Worm (Caenorhabditis elegans): ENCODE measurements around the gene sul-1.

The sul-1 gene

ce11 chrX:3297812-3298211 is 27.1 kb upstream of the sul-1 start:
- no peak for TF ChIP-seq ztf-4 (tag; optimal IDR thresholded peaks at IDR 0.05)
- peak; percentile 87 for TF ChIP-seq pqm-1 (tag; optimal IDR thresholded peaks at IDR 0.05)
- TF ChIP-seq elt-2 (tag; optimal IDR thresholded peaks at IDR 0.05): peak; percentile 88

- TF ChIP-seq sea-2 (GFP tag; optimal IDR thresholded peaks at IDR 0.05): no peak
- no peak for TF ChIP-seq egl-27 (tag; optimal IDR thresholded peaks at IDR 0.05)
- no peak for TF ChIP-seq elt-2 (tag; optimal IDR thresholded peaks at IDR 0.05)
- no peak for TF ChIP-seq fkh-2 (tag; optimal IDR thresholded peaks at IDR 0.05)
- TF ChIP-seq lin-15B (tag; optimal IDR thresholded peaks at IDR 0.05): no peak
- no peak for TF ChIP-seq ceh-82 (tag; optimal IDR thresholded peaks at IDR 0.05)
- TF ChIP-seq skn-1 (tag; optimal IDR thresholded peaks at IDR 0.05): no peak
- no peak for TF ChIP-seq lin-39 (tag; optimal IDR thresholded peaks at IDR 0.05)
- TF ChIP-seq daf-12 (tag; optimal IDR thresholded peaks at IDR 0.05): no peak
- TF ChIP-seq jun-1 (tag; optimal IDR thresholded peaks at IDR 0.05): no peak
- TF ChIP-seq eor-1 (tag; optimal IDR thresholded peaks at IDR 0.05): no peak
- no peak for TF ChIP-seq pqm-1 (tag; optimal IDR thresholded peaks at IDR 0.05)
- no peak for TF ChIP-seq R02D3.7 (tag; optimal IDR thresholded peaks at IDR 0.05)
- TF ChIP-seq fkh-10 (GFP tag; optimal IDR thresholded peaks at IDR 0.05): no peak
- no peak for TF ChIP-seq aly-2 (tag; optimal IDR thresholded peaks at IDR 0.05)
- TF ChIP-seq unc-62 (GFP tag; optimal IDR thresholded peaks at IDR 0.05): no peak
- no peak for TF ChIP-seq ceh-9 (tag; optimal IDR thresholded peaks at IDR 0.05)
- TF ChIP-seq nhr-76 (tag; optimal IDR thresholded peaks at IDR 0.05): no peak
- TF ChIP-seq tbx-2 (tag; optimal IDR thresholded peaks at IDR 0.05): no peak
Measured at ce11 chrX:3296182-3296581, 25.5 kb upstream of the sul-1 start, which contains the start of gene K09C4.2. Gene K09C4.2 (plus strand): TSS chrX:3296482.

ce11 chrX:3291948-3292347 is 21.2 kb upstream of the sul-1 start:
- no peak for TF ChIP-seq jun-1 (tag; optimal IDR thresholded peaks at IDR 0.05)
- TF ChIP-seq nhr-77 (tag; optimal IDR thresholded peaks at IDR 0.05): no peak
- no peak for TF ChIP-seq elt-3 (tag; optimal IDR thresholded peaks at IDR 0.05)
- TF ChIP-seq daf-12 (tag; optimal IDR thresholded peaks at IDR 0.05): no peak
- TF ChIP-seq tbx-2 (tag; optimal IDR thresholded peaks at IDR 0.05): no peak
- TF ChIP-seq elt-1 (tag; optimal IDR thresholded peaks at IDR 0.05): no peak
- TF ChIP-seq nfya-1 (tag; optimal IDR thresholded peaks at IDR 0.05; ENCODE audit: insufficient read depth): no peak
- TF ChIP-seq hmg-11 (tag; optimal IDR thresholded peaks at IDR 0.05): no peak
- no peak for TF ChIP-seq fkh-2 (tag; optimal IDR thresholded peaks at IDR 0.05)
- TF ChIP-seq sea-2 (GFP tag; optimal IDR thresholded peaks at IDR 0.05): no peak
- TF ChIP-seq nhr-25 (tag; optimal IDR thresholded peaks at IDR 0.05): no peak
- no peak for TF ChIP-seq aly-2 (tag; optimal IDR thresholded peaks at IDR 0.05)
- no peak for TF ChIP-seq lin-39 (tag; optimal IDR thresholded peaks at IDR 0.05)

ce11 chrX:3290147-3290546 is 19.4 kb upstream of the sul-1 start:
- no peak for TF ChIP-seq egl-5 (tag; optimal IDR thresholded peaks at IDR 0.05)
- peak; percentile 98 for TF ChIP-seq pqm-1 (tag; optimal IDR thresholded peaks at IDR 0.05)
- TF ChIP-seq mdl-1 (tag; optimal IDR thresholded peaks at IDR 0.05): no peak
- no peak for TF ChIP-seq nhr-43 (tag; optimal IDR thresholded peaks at IDR 0.05; ENCODE audit: poor library complexity, severe bottlenecking)
- no peak for TF ChIP-seq nhr-12 (tag; optimal IDR thresholded peaks at IDR 0.05)
- no peak for TF ChIP-seq unc-62 (GFP tag; optimal IDR thresholded peaks at IDR 0.05)
- no peak for TF ChIP-seq nhr-237 (tag; optimal IDR thresholded peaks at IDR 0.05)
- no peak for TF ChIP-seq sea-2 (GFP tag; optimal IDR thresholded peaks at IDR 0.05)
- TF ChIP-seq nhr-77 (tag; optimal IDR thresholded peaks at IDR 0.05): no peak
- TF ChIP-seq ztf-11 (tag; optimal IDR thresholded peaks at IDR 0.05): no peak
- no peak for TF ChIP-seq ceh-82 (tag; optimal IDR thresholded peaks at IDR 0.05)
- no peak for TF ChIP-seq nhr-28 (tag; optimal IDR thresholded peaks at IDR 0.05)
- TF ChIP-seq lin-15B (tag; optimal IDR thresholded peaks at IDR 0.05): no peak
- TF ChIP-seq elt-1 (tag; optimal IDR thresholded peaks at IDR 0.05): no peak
- no peak for TF ChIP-seq tbx-2 (tag; optimal IDR thresholded peaks at IDR 0.05)
- no peak for TF ChIP-seq mml-1 (tag; optimal IDR thresholded peaks at IDR 0.05)
- no peak for TF ChIP-seq ama-1 (optimal IDR thresholded peaks at IDR 0.05)
- TF ChIP-seq skn-1 (tag; optimal IDR thresholded peaks at IDR 0.05): no peak
- TF ChIP-seq lin-39 (tag; optimal IDR thresholded peaks at IDR 0.05): no peak
- no peak for TF ChIP-seq ceh-16 (tag; optimal IDR thresholded peaks at IDR 0.05)
- TF ChIP-seq elt-2 (tag; optimal IDR thresholded peaks at IDR 0.05): peak; percentile 96
- no peak for TF ChIP-seq elt-3 (tag; optimal IDR thresholded peaks at IDR 0.05)
- no peak for TF ChIP-seq snpc-4 (tag; optimal IDR thresholded peaks at IDR 0.05)
- no peak for TF ChIP-seq daf-12 (tag; optimal IDR thresholded peaks at IDR 0.05)
- TF ChIP-seq R02D3.7 (tag; optimal IDR thresholded peaks at IDR 0.05): no peak
- TF ChIP-seq lsy-12 (tag; optimal IDR thresholded peaks at IDR 0.05): no peak
- TF ChIP-seq nhr-67 (tag; optimal IDR thresholded peaks at IDR 0.05): no peak
- peak; percentile 83 for TF ChIP-seq jun-1 (tag; optimal IDR thresholded peaks at IDR 0.05)
- no peak for TF ChIP-seq nhr-76 (tag; optimal IDR thresholded peaks at IDR 0.05)
- no peak for TF ChIP-seq egl-27 (tag; optimal IDR thresholded peaks at IDR 0.05)
- TF ChIP-seq pha-4 (tag; optimal IDR thresholded peaks at IDR 0.05): peak; percentile 45
